Worm (Caenorhabditis elegans) whole organism, midembryonic: ENCODE data around the gene T22C8.3.

Source experiments
- cog-1 ChIP-seq: sonication (generic microtip); optimal IDR thresholded peaks from 2 replicates; lab custom pipeline; 2016; ENCODE audit warnings: missing genetic modification characterization, missing compliant biosample characterization
- flt-1 ChIP-seq: fragments of 200-800 bp; sonication (Bioruptor generic); IDR thresholded peaks from 2 replicates; pipeline ENCODE4 v1.3.6; 2022; ENCODE audit warnings: missing genetic modification characterization, missing compliant biosample characterization
- klf-2 ChIP-seq: fragments of 200-800 bp; sonication (Bioruptor generic); conservative IDR thresholded peaks from 2 replicates; pipeline ENCODE4 v1.3.6; 2022; ENCODE audit warnings: missing genetic modification reagents, missing genetic modification characterization, missing compliant biosample characterization
- med-1 ChIP-seq: sonication (generic microtip); optimal IDR thresholded peaks from 2 replicates; lab custom pipeline; 2017; ENCODE audit warnings: missing genetic modification characterization, mild to moderate bottlenecking, missing compliant biosample characterization, antibody characterized with exemption, missing genetic modification reagents; ENCODE audit not compliant: insufficient read depth
- ref-1 ChIP-seq: fragments of 200-800 bp; sonication (Bioruptor generic); conservative IDR thresholded peaks from 2 replicates; pipeline ENCODE4 v1.3.6; 2022; ENCODE audit warnings: missing genetic modification reagents, missing genetic modification characterization, missing compliant biosample characterization
- tab-1 ChIP-seq: fragments of 200-800 bp; sonication (Bioruptor generic); IDR thresholded peaks from 2 replicates; pipeline ENCODE4 v1.3.6; 2022; ENCODE audit warnings: missing genetic modification characterization, missing compliant biosample characterization
- ztf-29 ChIP-seq: fragments of 200-800 bp; sonication (Bioruptor generic); IDR thresholded peaks from 2 replicates; pipeline ENCODE4 v1.3.6; 2022; ENCODE audit warnings: missing genetic modification reagents, missing genetic modification characterization, missing compliant biosample characterization

DNA sequence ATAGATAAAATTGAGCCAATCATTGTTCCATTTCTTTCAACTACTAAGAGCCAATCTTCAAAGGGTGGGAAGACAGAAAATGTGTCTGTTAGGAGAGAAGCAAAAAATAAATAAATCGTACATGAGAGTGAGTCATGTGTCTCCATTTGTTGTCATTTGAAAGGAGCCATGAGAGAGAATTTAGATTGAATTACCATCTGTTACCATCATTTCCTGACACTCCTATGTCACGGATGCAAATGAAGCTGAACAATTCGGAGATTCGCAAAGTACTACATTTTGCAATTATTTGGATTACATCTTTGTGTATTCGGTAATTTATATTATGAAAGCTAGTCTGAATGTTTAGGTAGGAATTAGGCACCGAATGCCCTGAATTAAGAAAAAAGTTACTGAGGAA is 33.3 kb downstream of the T22C8.3 start:
- TF ChIP-seq ztf-29 (GFP tag; lab: Robert Waterston, UW) = no peak
- TF ChIP-seq cog-1 (tag; lab: Kevin White, UChicago) = no peak
- TF ChIP-seq ref-1 (GFP tag; lab: Robert Waterston, UW) = no peak
- no peak for TF ChIP-seq tab-1 (GFP tag; lab: Robert Waterston, UW)
- no peak for TF ChIP-seq flt-1
- no peak for TF ChIP-seq klf-2 (GFP tag; lab: Robert Waterston, UW)
- no peak for TF ChIP-seq med-1
